Worm (Caenorhabditis elegans): ENCODE measurements around the gene ZK185.3.

The ZK185.3 gene

DNA sequence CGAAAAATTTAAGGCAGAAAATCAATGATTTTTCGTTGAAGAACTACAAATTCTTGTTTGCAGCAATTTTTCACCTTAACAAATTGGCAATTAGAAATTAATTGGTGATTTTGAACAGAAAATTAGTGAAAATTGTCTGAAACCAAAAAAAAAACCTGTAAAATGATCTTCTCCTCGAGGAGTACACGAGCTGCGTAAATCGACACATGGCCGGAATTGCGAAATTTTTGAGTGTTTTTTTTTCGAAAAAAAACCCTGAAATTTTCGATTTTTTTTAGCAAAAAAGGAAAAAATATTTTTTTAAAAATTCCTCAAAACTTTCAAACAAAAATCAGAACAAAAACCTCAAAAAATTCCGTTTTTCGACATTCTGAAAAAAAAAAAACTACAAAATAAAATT is 21.3 kb upstream of the ZK185.3 start:
- TF ChIP-seq ceh-6 (GFP tag; optimal IDR thresholded peaks at IDR 0.05) (no peak), zip-5 (tag; optimal IDR thresholded peaks at IDR 0.05) (no peak), tbx-2 (tag; optimal IDR thresholded peaks at IDR 0.05) (no peak), elt-4 (tag; optimal IDR thresholded peaks at IDR 0.05) (no peak), K02D7.2 (tag; optimal IDR thresholded peaks at IDR 0.05) (no peak), odd-2 (tag; optimal IDR thresholded peaks at IDR 0.05) (no peak), elt-2 (tag; optimal IDR thresholded peaks at IDR 0.05) (no peak), sox-2 (GFP tag; IDR thresholded peaks at IDR 0.05) (no peak), pax-1 (tag; optimal IDR thresholded peaks at IDR 0.05) (no peak), ceh-45 (GFP tag; IDR thresholded peaks at IDR 0.05) (no peak), nhr-232 (tag; optimal IDR thresholded peaks at IDR 0.05) (no peak), ceh-48 (tag; optimal IDR thresholded peaks at IDR 0.05) (no peak), pha-4 (tag; optimal IDR thresholded peaks at IDR 0.05) (no peak), unc-3 (GFP tag; conservative IDR thresholded peaks at IDR 0.05) (no peak), unc-3 (tag; optimal IDR thresholded peaks at IDR 0.05) (no peak), ceh-14 (tag; optimal IDR thresholded peaks at IDR 0.05) (no peak), hlh-15 (tag; optimal IDR thresholded peaks at IDR 0.05) (no peak), fkh-10 (GFP tag; optimal IDR thresholded peaks at IDR 0.05) (no peak), ceh-19 (GFP tag; optimal IDR thresholded peaks at IDR 0.05) (no peak), lim-6 (tag; optimal IDR thresholded peaks at IDR 0.05) (no peak)

DNA sequence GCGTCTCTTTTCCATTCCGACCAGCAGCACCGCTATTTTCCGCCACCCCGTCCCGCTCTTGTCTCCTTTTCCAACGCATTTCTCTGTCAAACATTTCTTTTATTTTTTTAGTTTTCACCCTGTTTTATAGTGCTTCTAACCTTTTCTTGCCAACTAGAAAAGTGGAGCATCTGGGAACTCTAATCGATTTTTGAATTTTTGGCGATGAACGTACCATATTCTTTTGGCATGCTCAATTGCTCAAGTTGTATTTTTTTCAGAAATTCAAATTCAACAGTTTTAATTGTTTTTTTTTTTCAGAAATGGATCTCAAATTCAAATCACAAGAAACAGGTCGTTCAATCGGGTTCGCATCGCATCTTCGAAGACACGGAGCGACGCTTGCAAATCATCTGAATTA is 18.0 kb upstream of the ZK185.3 start, which contains the start of gene ZK185.1:
TSS of gene ZK185.1 (plus strand) at position 301 of the 400 bp plus-strand sequence.
- peak; percentile 5 for TF ChIP-seq unc-42 (tag; optimal IDR thresholded peaks at IDR 0.05)
- no peak for TF ChIP-seq ttx-3 (tag; optimal IDR thresholded peaks at IDR 0.05)

DNA sequence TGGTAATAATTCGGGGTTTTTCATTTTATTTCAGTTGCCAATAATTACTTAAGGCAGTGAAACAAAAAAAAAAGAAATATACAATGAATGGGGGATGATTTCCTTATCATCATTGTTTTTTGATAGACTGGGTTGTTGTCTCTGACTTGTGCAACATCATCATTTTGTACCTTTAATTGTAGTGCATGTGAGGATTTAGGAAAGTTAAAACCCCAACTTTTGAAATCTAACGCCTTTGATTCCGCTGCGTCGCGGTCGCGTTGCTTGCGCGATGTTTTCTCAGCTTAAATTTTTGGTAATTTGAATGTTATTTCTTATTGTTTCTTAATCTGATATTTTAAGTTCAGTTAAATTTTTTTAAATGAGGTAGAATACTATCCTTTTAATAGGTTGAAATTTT is 15.6 kb upstream of the ZK185.3 start, which contains the start of gene ZK185.5:
TSS of gene ZK185.5 (minus strand) at position 101 of the 400 bp plus-strand sequence.
- TF ChIP-seq pha-4 (tag; optimal IDR thresholded peaks at IDR 0.05) (no peak), C08G9.2 (tag; optimal IDR thresholded peaks at IDR 0.05) (no peak), ttx-3 (tag; optimal IDR thresholded peaks at IDR 0.05) (no peak)

DNA sequence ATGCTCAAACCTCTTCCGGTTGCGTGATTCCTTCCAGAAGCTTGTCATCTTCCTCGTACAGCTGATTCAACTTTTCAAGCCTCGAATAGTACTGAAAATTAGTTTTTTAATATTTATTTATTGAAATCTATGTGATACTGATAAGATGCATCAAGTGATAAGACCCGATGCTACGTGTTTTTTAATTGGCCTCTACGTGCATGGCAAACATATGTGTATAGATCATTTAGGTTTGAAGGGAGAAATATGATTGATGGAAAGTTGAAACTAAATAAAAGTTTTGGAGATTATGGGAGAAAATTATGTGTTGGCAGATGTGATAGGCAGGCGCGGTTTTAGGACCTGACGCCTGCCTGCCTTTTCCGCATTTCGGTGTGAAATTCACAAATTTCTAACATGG is 14.0 kb upstream of the ZK185.3 start:
- peak; percentile 82 for TF ChIP-seq elt-2 (tag; optimal IDR thresholded peaks at IDR 0.05)
- no peak for TF ChIP-seq Y22D7AL.16 (tag; optimal IDR thresholded peaks at IDR 0.05)

DNA sequence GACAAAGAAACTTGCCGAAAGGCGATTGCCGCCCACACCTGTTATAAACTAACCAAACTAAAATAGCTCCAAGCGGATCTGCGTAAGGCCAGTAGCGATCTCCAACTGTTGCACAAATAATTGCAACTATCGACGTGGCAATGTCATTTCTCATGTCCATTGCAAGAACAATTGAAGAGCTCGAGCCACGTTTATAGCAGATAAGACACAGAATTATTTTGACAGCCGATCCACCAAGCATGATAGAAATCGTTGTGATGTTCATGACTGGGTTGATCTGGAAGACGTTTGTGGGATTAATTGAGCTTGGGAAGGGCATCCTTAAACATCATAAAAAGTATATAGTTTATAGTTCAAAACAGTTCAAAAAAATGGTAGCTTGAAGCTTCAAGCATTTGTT is 12.7 kb upstream of the ZK185.3 start:
- no peak for TF ChIP-seq hlh-13 (GFP tag; optimal IDR thresholded peaks at IDR 0.05)
- no peak for TF ChIP-seq eyg-1 (tag; optimal IDR thresholded peaks at IDR 0.05)
- TF ChIP-seq mec-3 (tag; optimal IDR thresholded peaks at IDR 0.05; ENCODE audit: borderline replicate concordance), result no peak
- TF ChIP-seq pros-1 (tag; optimal IDR thresholded peaks at IDR 0.05), result no peak
- no peak for TF ChIP-seq K09A11.1 (tag; optimal IDR thresholded peaks at IDR 0.05; ENCODE audit: insufficient read depth)
- no peak for TF ChIP-seq unc-42 (tag; optimal IDR thresholded peaks at IDR 0.05)
- no peak for TF ChIP-seq syd-9 (tag; optimal IDR thresholded peaks at IDR 0.05)
- TF ChIP-seq ceh-34 (tag; optimal IDR thresholded peaks at IDR 0.05), result no peak
- TF ChIP-seq ceh-6 (GFP tag; optimal IDR thresholded peaks at IDR 0.05), result no peak
- TF ChIP-seq ceh-9 (tag; optimal IDR thresholded peaks at IDR 0.05), result no peak
- no peak for TF ChIP-seq ceh-22 (tag; optimal IDR thresholded peaks at IDR 0.05)
- TF ChIP-seq elt-4 (tag; optimal IDR thresholded peaks at IDR 0.05), result no peak
- TF ChIP-seq dmd-4 (tag; optimal IDR thresholded peaks at IDR 0.05; ENCODE audit: borderline replicate concordance), result no peak
- no peak for TF ChIP-seq nhr-232 (tag; optimal IDR thresholded peaks at IDR 0.05)
- no peak for TF ChIP-seq nhr-11 (tag; optimal IDR thresholded peaks at IDR 0.05)
- TF ChIP-seq ceh-2 (tag; optimal IDR thresholded peaks at IDR 0.05), result no peak
- no peak for TF ChIP-seq sox-2 (GFP tag; IDR thresholded peaks at IDR 0.05)
- TF ChIP-seq madf-2 (tag; optimal IDR thresholded peaks at IDR 0.05), result no peak
- no peak for TF ChIP-seq ref-2 (tag; optimal IDR thresholded peaks at IDR 0.05)
- no peak for TF ChIP-seq fkh-10 (GFP tag; optimal IDR thresholded peaks at IDR 0.05)

Data from whole organism, late embryonic.